Fruit fly (Drosophila melanogaster) whole organism, embryonic: ENCODE data around the gene Nepl13.
A peak's percentile ranks its signal among the peaks of the same experiment; 100 is the strongest.

ENCODE experiments used
- BEAF-32 ChIP-seq: fragments of 200-800 bp; sonication (Bioruptor generic); optimal IDR thresholded peaks from 3 replicates; lab custom pipeline; 2017; ENCODE audit warnings: missing biosample characterization, missing genetic modification characterization, mild to moderate bottlenecking, moderate library complexity, missing genetic modification reagents
- CG10543 ChIP-seq: fragments of 200-800 bp; sonication (Bioruptor generic); optimal IDR thresholded peaks from 3 replicates; lab custom pipeline; 2017; ENCODE audit warnings: missing biosample characterization, mild to moderate bottlenecking, missing genetic modification characterization, moderate library complexity
- CG11723 ChIP-seq: fragments of 200-800 bp; sonication (Bioruptor generic); optimal IDR thresholded peaks from 2 replicates; lab custom pipeline; 2017; ENCODE audit warnings: missing biosample characterization, mild to moderate bottlenecking, missing genetic modification characterization
- CG13287 ChIP-seq: fragments of 200-800 bp; sonication (Bioruptor generic); IDR thresholded peaks from 2 replicates; pipeline ENCODE4 v1.3.6; 2022; ENCODE audit warnings: missing biosample characterization, missing genetic modification characterization; ENCODE audit not compliant: partially characterized antibody
- CG13296 ChIP-seq: fragments of 200-800 bp; sonication (Bioruptor generic); optimal IDR thresholded peaks from 3 replicates; lab custom pipeline; 2018; ENCODE audit warnings: missing biosample characterization, mild to moderate bottlenecking, missing genetic modification characterization
- CG13775 ChIP-seq: fragments of 200-800 bp; sonication (Bioruptor generic); optimal IDR thresholded peaks from 3 replicates; lab custom pipeline; 2017; ENCODE audit warnings: missing biosample characterization, mild to moderate bottlenecking, missing genetic modification characterization
- CG14710 ChIP-seq: fragments of 200-800 bp; sonication (Bioruptor generic); optimal IDR thresholded peaks from 3 replicates; lab custom pipeline; 2019; ENCODE audit warnings: missing biosample characterization, mild to moderate bottlenecking, missing genetic modification characterization, moderate library complexity
- CG15514 ChIP-seq: fragments of 200-800 bp; sonication (Bioruptor generic); optimal IDR thresholded peaks from 3 replicates; lab custom pipeline; 2017; ENCODE audit warnings: missing biosample characterization, missing genetic modification characterization, mild to moderate bottlenecking, moderate library complexity, missing genetic modification reagents
- CG16813 ChIP-seq: fragments of 200-800 bp; sonication (Bioruptor generic); IDR thresholded peaks from 3 replicates; pipeline ENCODE4 v1.3.6; 2022; ENCODE audit warnings: missing biosample characterization, missing genetic modification characterization; ENCODE audit not compliant: partially characterized antibody
- CG17186 ChIP-seq: fragments of 200-800 bp; sonication (Bioruptor generic); optimal IDR thresholded peaks from 3 replicates; lab custom pipeline; 2017; ENCODE audit warnings: missing biosample characterization, missing genetic modification reagents, missing genetic modification characterization
- CG18764 ChIP-seq: fragments of 200-800 bp; sonication (Bioruptor generic); optimal IDR thresholded peaks from 3 replicates; lab custom pipeline; 2016; ENCODE audit warnings: missing biosample characterization, missing genetic modification characterization
- CG2678 ChIP-seq: fragments of 200-800 bp; sonication (Bioruptor generic); optimal IDR thresholded peaks from 3 replicates; lab custom pipeline; 2019; ENCODE audit warnings: missing biosample characterization, mild to moderate bottlenecking, missing genetic modification characterization, moderate library complexity
- CG2889 ChIP-seq: fragments of 200-800 bp; sonication (Bioruptor generic); IDR thresholded peaks from 3 replicates; pipeline ENCODE4 v1.3.6; 2022; ENCODE audit warnings: missing biosample characterization, missing genetic modification characterization
- CG3163 ChIP-seq: fragments of 200-800 bp; sonication (Bioruptor generic); optimal IDR thresholded peaks from 3 replicates; lab custom pipeline; 2016; ENCODE audit warnings: missing biosample characterization, missing genetic modification characterization
- CG34224 ChIP-seq: fragments of 200-800 bp; sonication (Bioruptor generic); IDR thresholded peaks from 3 replicates; pipeline ENCODE4 v1.3.6; 2022; ENCODE audit warnings: missing biosample characterization, missing genetic modification characterization; ENCODE audit not compliant: partially characterized antibody
- CG3847 ChIP-seq: fragments of 200-800 bp; sonication (Bioruptor generic); IDR thresholded peaks from 2 replicates; pipeline ENCODE4 v1.3.6; 2022; ENCODE audit warnings: missing biosample characterization, missing genetic modification characterization
- CG3995 ChIP-seq: fragments of 200-800 bp; sonication (Bioruptor generic); optimal IDR thresholded peaks from 3 replicates; lab custom pipeline; 2016; ENCODE audit warnings: missing biosample characterization, missing genetic modification characterization
- CG43689 ChIP-seq: fragments of 200-800 bp; sonication (Bioruptor generic); IDR thresholded peaks from 2 replicates; pipeline ENCODE4 v1.3.6; 2022; ENCODE audit warnings: missing biosample characterization, missing genetic modification characterization
- CG6689 ChIP-seq: fragments of 200-800 bp; sonication (Bioruptor generic); IDR thresholded peaks from 2 replicates; pipeline ENCODE4 v1.3.6; 2022; ENCODE audit warnings: missing biosample characterization, missing genetic modification characterization
- CG6765 ChIP-seq: fragments of 200-800 bp; sonication (Bioruptor generic); optimal IDR thresholded peaks from 3 replicates; lab custom pipeline; 2017; ENCODE audit warnings: missing biosample characterization, mild to moderate bottlenecking, missing genetic modification characterization
- CG9797 ChIP-seq: fragments of 200-800 bp; sonication (Bioruptor generic); optimal IDR thresholded peaks from 3 replicates; lab custom pipeline; 2018; ENCODE audit warnings: missing biosample characterization, mild to moderate bottlenecking, missing genetic modification characterization
- D19B ChIP-seq: fragments of 200-800 bp; sonication (Bioruptor generic); optimal IDR thresholded peaks from 2 replicates; lab custom pipeline; 2017; ENCODE audit warnings: missing biosample characterization, mild to moderate bottlenecking, missing genetic modification characterization
- Dref ChIP-seq: fragments of 200-800 bp; sonication (Bioruptor generic); IDR thresholded peaks from 2 replicates; pipeline ENCODE4 v1.3.6; 2022; ENCODE audit warnings: missing biosample characterization, missing genetic modification characterization
- Ets65A ChIP-seq: fragments of 200-800 bp; sonication (Bioruptor generic); peaks from one replicate; lab custom pipeline; 2016; ENCODE audit warnings: missing biosample characterization, missing genetic modification characterization
- Ets97D ChIP-seq: fragments of 200-800 bp; sonication (Bioruptor generic); optimal IDR thresholded peaks from 3 replicates; lab custom pipeline; 2016; ENCODE audit warnings: missing biosample characterization, missing genetic modification characterization
- GATAe ChIP-seq: fragments of 200-800 bp; sonication (Bioruptor generic); conservative IDR thresholded peaks from 2 replicates; pipeline ENCODE4 v1.3.6; 2022; ENCODE audit warnings: missing biosample characterization, missing genetic modification characterization
- HHEX ChIP-seq: fragments of 200-800 bp; sonication (Bioruptor generic); optimal IDR thresholded peaks from 3 replicates; lab custom pipeline; 2017; ENCODE audit warnings: missing biosample characterization, mild to moderate bottlenecking, missing genetic modification characterization, missing genetic modification reagents
- HLHmδ ChIP-seq: fragments of 200-800 bp; sonication (Bioruptor generic); optimal IDR thresholded peaks from 2 replicates; lab custom pipeline; 2018; ENCODE audit warnings: missing biosample characterization, mild to moderate bottlenecking, missing genetic modification characterization, moderate library complexity
- MBD-R2 ChIP-seq: fragments of 200-800 bp; sonication (Bioruptor generic); IDR thresholded peaks from 2 replicates; pipeline ENCODE4 v1.3.6; 2022; ENCODE audit warnings: missing biosample characterization, missing genetic modification characterization
- MESR4 ChIP-seq: fragments of 200-800 bp; sonication (Bioruptor generic); optimal IDR thresholded peaks from 2 replicates; lab custom pipeline; 2018; ENCODE audit warnings: missing biosample characterization, mild to moderate bottlenecking, missing genetic modification characterization, moderate library complexity
- Myb ChIP-seq: fragments of 200-800 bp; sonication (Bioruptor generic); optimal IDR thresholded peaks from 2 replicates; lab custom pipeline; 2016; ENCODE audit warnings: missing biosample characterization, missing genetic modification characterization
- NK7.1 ChIP-seq: fragments of 200-800 bp; sonication (Bioruptor generic); optimal IDR thresholded peaks from 3 replicates; lab custom pipeline; 2016; ENCODE audit warnings: missing biosample characterization, missing genetic modification characterization
- Ptx1 ChIP-seq: fragments of 200-800 bp; sonication (Bioruptor generic); IDR thresholded peaks from 2 replicates; pipeline ENCODE4 v1.3.6; 2022; ENCODE audit warnings: missing biosample characterization, missing genetic modification characterization
- Trl ChIP-seq, 3 experiments: fragments of >200 bp in 2 of 3; fragments of 200-800 bp in 1 of 3; sonication (Bioruptor generic) in 1 of 3; optimal IDR thresholded peaks; 2 replicates in 1 of 3; 3 replicates in 2 of 3; lab custom pipeline; 2016 to 2017; ENCODE audit warnings: missing biosample characterization in 1 of 3, missing genetic modification characterization in 1 of 3
- Vsx1 ChIP-seq: fragments of 200-800 bp; sonication (Bioruptor generic); optimal IDR thresholded peaks from 2 replicates; lab custom pipeline; 2017; ENCODE audit warnings: missing biosample characterization, mild to moderate bottlenecking, missing genetic modification characterization, missing genetic modification reagents
- ato ChIP-seq: fragments of 200-800 bp; sonication (Bioruptor generic); IDR thresholded peaks from 2 replicates; pipeline ENCODE4 v1.3.6; 2022; ENCODE audit warnings: missing biosample characterization, missing genetic modification characterization; ENCODE audit not compliant: partially characterized antibody
- bigmax ChIP-seq: fragments of 200-800 bp; sonication (Bioruptor generic); optimal IDR thresholded peaks from 2 replicates; lab custom pipeline; 2018; ENCODE audit warnings: missing biosample characterization, mild to moderate bottlenecking, missing genetic modification characterization
- chinmo ChIP-seq: fragments of 200-800 bp; sonication (Bioruptor generic); IDR thresholded peaks from 4 replicates; pipeline ENCODE4 v1.3.6; 2022; ENCODE audit warnings: missing biosample characterization, missing genetic modification characterization; ENCODE audit not compliant: partially characterized antibody
- grau ChIP-seq: fragments of 200-800 bp; optimal IDR thresholded peaks from 3 replicates; lab custom pipeline; 2019; ENCODE audit warnings: missing biosample characterization, mild to moderate bottlenecking, missing genetic modification characterization, moderate library complexity
- insv ChIP-seq, 2 experiments: fragments of 200-800 bp; sonication (Bioruptor generic); optimal IDR thresholded peaks; 3 replicates each; lab custom pipeline; 2016 to 2018; ENCODE audit warnings: missing biosample characterization in 2 of 2, missing genetic modification characterization in 2 of 2
- knrl ChIP-seq: fragments of 200-800 bp; sonication (Bioruptor generic); IDR thresholded peaks from 3 replicates; pipeline ENCODE4 v1.3.6; 2022; ENCODE audit warnings: missing biosample characterization, missing genetic modification characterization; ENCODE audit not compliant: partially characterized antibody
- nom ChIP-seq: fragments of 200-800 bp; sonication (Bioruptor generic); optimal IDR thresholded peaks from 2 replicates; lab custom pipeline; 2017; ENCODE audit warnings: missing biosample characterization, missing genetic modification characterization, mild to moderate bottlenecking, moderate library complexity, missing genetic modification reagents
- pzg ChIP-seq: fragments of 200-800 bp; sonication (Bioruptor generic); optimal IDR thresholded peaks from 3 replicates; lab custom pipeline; 2018; ENCODE audit warnings: missing biosample characterization, mild to moderate bottlenecking, missing genetic modification characterization, moderate library complexity
- sug ChIP-seq: fragments of 200-800 bp; optimal IDR thresholded peaks from 2 replicates; lab custom pipeline; 2019; ENCODE audit warnings: missing biosample characterization, mild to moderate bottlenecking, missing genetic modification characterization, moderate library complexity
- tna ChIP-seq: fragments of 200-800 bp; sonication (Bioruptor generic); IDR thresholded peaks from 2 replicates; pipeline ENCODE4 v1.3.6; 2022; ENCODE audit warnings: missing biosample characterization, missing genetic modification characterization; ENCODE audit not compliant: partially characterized antibody
- vnd ChIP-seq: fragments of 200-800 bp; sonication (Bioruptor generic); IDR thresholded peaks from 3 replicates; pipeline ENCODE4 v1.3.6; 2022; ENCODE audit warnings: missing biosample characterization, missing genetic modification characterization; ENCODE audit not compliant: partially characterized antibody
- vvl ChIP-seq: fragments of 200-800 bp; sonication (Bioruptor generic); IDR thresholded peaks from 2 replicates; pipeline ENCODE4 v1.3.6; 2022; ENCODE audit warnings: missing biosample characterization, missing genetic modification characterization
- zf30C ChIP-seq: fragments of 200-800 bp; sonication (Bioruptor generic); optimal IDR thresholded peaks from 3 replicates; lab custom pipeline; 2018; ENCODE audit warnings: missing biosample characterization, mild to moderate bottlenecking, missing genetic modification characterization

Gene Nepl13

DNA sequence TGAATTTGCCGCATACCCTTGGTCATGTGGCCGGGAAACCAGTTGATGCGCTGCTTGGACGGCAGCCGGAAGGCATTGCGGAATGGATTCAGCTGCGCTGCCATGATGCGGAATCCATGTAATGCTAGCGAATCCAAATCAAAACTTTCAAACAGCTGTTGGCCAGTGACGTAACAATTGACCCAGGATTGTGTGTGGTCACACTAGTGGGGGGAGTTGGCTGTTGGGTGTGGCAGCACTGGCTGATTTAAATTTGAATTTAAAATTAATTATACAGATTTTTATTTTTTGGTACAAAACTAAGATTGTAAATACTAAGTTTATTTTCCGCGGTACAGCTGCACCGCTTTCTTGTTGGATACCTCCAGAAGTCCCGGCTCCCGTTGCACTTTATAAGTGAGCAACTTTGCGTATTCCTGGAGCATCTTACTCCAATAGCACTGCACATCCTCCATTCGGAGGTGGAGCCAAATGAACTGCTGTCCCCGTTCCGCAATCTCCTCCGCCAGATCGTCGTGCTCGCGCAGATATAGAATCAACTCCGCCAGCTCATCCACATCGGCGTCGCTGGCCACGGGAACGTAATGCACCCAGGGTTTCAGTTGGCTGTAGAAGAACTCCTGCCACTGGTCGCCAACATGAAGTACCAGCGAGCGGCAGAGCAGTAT, 13.3 kb downstream of the Nepl13 start, which contains the start of gene CG17141 (continued):
- no peak for TF ChIP-seq Ptx1 (GFP tag; lab: Robert Waterston, UW)
- TF ChIP-seq BEAF-32 (GFP tag; lab: Kevin White, UChicago): peak; percentile 39
- no peak for TF ChIP-seq grau (tag; lab: Kevin White, UChicago)
- TF ChIP-seq CG6689: no peak
- peak; percentile 97 for TF ChIP-seq MBD-R2
- no peak for TF ChIP-seq HHEX (GFP tag; lab: Kevin White, UChicago)
- TF ChIP-seq CG6765 (GFP tag; lab: Kevin White, UChicago): no peak
- TF ChIP-seq CG11723 (GFP tag; lab: Kevin White, UChicago): no peak
- no peak for TF ChIP-seq zf30C (GFP tag; lab: Kevin White, UChicago)
- peak; percentile 31 for TF ChIP-seq Ets97D
- peak; percentile 52 for TF ChIP-seq CG9797 (GFP tag; lab: Kevin White, UChicago)
- peak; percentile 87 for TF ChIP-seq Myb (GFP tag; lab: Kevin White, UChicago)
- no peak for TF ChIP-seq CG2889 (GFP tag; lab: Robert Waterston, UW)
- peak; percentile 35; the same call in 1 of the 3 replicates for TF ChIP-seq CG16813 (GFP tag; lab: Robert Waterston, UW)
- peak; percentile 77 for TF ChIP-seq MESR4 (GFP tag; lab: Kevin White, UChicago)
- no peak for TF ChIP-seq D19B (GFP tag; lab: Kevin White, UChicago)
- peak; percentile 100 for TF ChIP-seq CG14710 (tag; lab: Kevin White, UChicago)
- peak; percentile 70 for TF ChIP-seq HLHmδ (GFP tag; lab: Kevin White, UChicago)
- peak; percentile 60 for TF ChIP-seq CG13287 (GFP tag; lab: Robert Waterston, UW)
- TF ChIP-seq pzg (GFP tag; lab: Kevin White, UChicago): peak; percentile 90
- no peak for TF ChIP-seq vnd (GFP tag; lab: Robert Waterston, UW)
- peak; percentile 50 for TF ChIP-seq CG17186
- TF ChIP-seq CG3847 (GFP tag; lab: Robert Waterston, UW): peak; percentile 64
- TF ChIP-seq Dref (GFP tag; lab: Robert Waterston, UW): peak; percentile 38; the same call in 1 of the 2 replicates
- no peak for TF ChIP-seq insv (GFP tag; optimal IDR thresholded peaks at IDR 0.05; lab: Kevin White, UChicago)
- peak; percentile 72 for TF ChIP-seq CG15514 (GFP tag; lab: Kevin White, UChicago)
- TF ChIP-seq NK7.1 (GFP tag; lab: Kevin White, UChicago): no peak
- TF ChIP-seq Trl (optimal IDR thresholded peaks at IDR 0.05; lab: Kevin White, UChicago): no peak
- no peak for TF ChIP-seq Trl (GFP tag; optimal IDR thresholded peaks at IDR 0.05; lab: Kevin White, UChicago)
- TF ChIP-seq CG34224 (GFP tag; lab: Robert Waterston, UW): peak; percentile 34; the same call in 1 of the 3 replicates
- TF ChIP-seq nom (GFP tag; lab: Kevin White, UChicago): no peak
- peak; percentile 43; the same call in 1 of the 3 replicates for TF ChIP-seq knrl
- no peak for TF ChIP-seq Vsx1 (GFP tag; lab: Kevin White, UChicago)
- TF ChIP-seq ato (GFP tag; lab: Robert Waterston, UW): peak; percentile 61
- no peak for TF ChIP-seq CG13775 (GFP tag; lab: Kevin White, UChicago)
- TF ChIP-seq tna (GFP tag; lab: Robert Waterston, UW): no peak
- no peak for TF ChIP-seq bigmax
- no peak for TF ChIP-seq CG18764
- peak; percentile 77 for TF ChIP-seq CG3995 (GFP tag; lab: Kevin White, UChicago)
- no peak for TF ChIP-seq GATAe (GFP tag; lab: Robert Waterston, UW)
- no peak for TF ChIP-seq sug (tag; lab: Kevin White, UChicago)
- no peak for TF ChIP-seq CG43689 (GFP tag; lab: Robert Waterston, UW)
- peak; percentile 69 for TF ChIP-seq Ets65A (GFP tag; lab: Kevin White, UChicago)
- no peak for TF ChIP-seq CG10543 (GFP tag; lab: Kevin White, UChicago)
- TF ChIP-seq vvl (GFP tag; lab: Robert Waterston, UW): peak; percentile 83
- TF ChIP-seq CG3163 (GFP tag; lab: Kevin White, UChicago): no peak
- no peak for TF ChIP-seq CG2678 (tag; lab: Kevin White, UChicago)
- TF ChIP-seq chinmo (GFP tag; lab: Robert Waterston, UW): 0 out of 4 replicates have a peak, but pooled peaks have one; percentile 20
- no peak for TF ChIP-seq CG13296 (GFP tag; lab: Kevin White, UChicago)
